Worm (Caenorhabditis elegans): ENCODE results near the gene C15C8.5.

ce11 chrV:12763291-12763995 lies 15.6 kb downstream of the C15C8.5 start, which contains the start of the genes abcf-1 and scc-3:
- TF ChIP-seq ztf-11 (tag; optimal IDR thresholded peaks at IDR 0.05) (no peak), nhr-12 (tag; optimal IDR thresholded peaks at IDR 0.05) (no peak), unc-39 (tag; optimal IDR thresholded peaks at IDR 0.05) (no peak), nhr-25 (tag; optimal IDR thresholded peaks at IDR 0.05) (no peak), fos-1 (tag; optimal IDR thresholded peaks at IDR 0.05) (no peak), ama-1 (optimal IDR thresholded peaks at IDR 0.05) (no peak), nhr-129 (tag; optimal IDR thresholded peaks at IDR 0.05) (peak; percentile 76), skn-1 (tag; optimal IDR thresholded peaks at IDR 0.05) (no peak), unc-55 (GFP tag; optimal IDR thresholded peaks at IDR 0.05) (no peak)

Data from whole organism, L2 larva.